Worm (Caenorhabditis elegans) whole organism, late embryonic: ENCODE measurements around the gene snu-66.
"Not testable (repeated sequence)": the region's sequence is repeated elsewhere in the genome, so short reads cannot be mapped to it uniquely, and the experiment has no call there.

Experiments used
- C08G9.2 ChIP-seq: sonication (generic microtip); optimal IDR thresholded peaks from 2 replicates; lab custom pipeline; 2016; ENCODE audit warnings: mild to moderate bottlenecking, missing genetic modification characterization, moderate library complexity, missing compliant biosample characterization
- C38D4.7 ChIP-seq: fragments of 200-800 bp; sonication (Bioruptor generic); optimal IDR thresholded peaks from 2 replicates; lab custom pipeline; 2018; ENCODE audit warnings: mild to moderate bottlenecking, missing genetic modification characterization, moderate library complexity, missing compliant biosample characterization
- K02D7.2 ChIP-seq: sonication (generic microtip); optimal IDR thresholded peaks from 2 replicates; lab custom pipeline; 2017; ENCODE audit warnings: mild to moderate bottlenecking, missing genetic modification characterization, missing compliant biosample characterization
- T23F11.4 ChIP-seq: fragments of 200-800 bp; sonication (Bioruptor generic); optimal IDR thresholded peaks from 2 replicates; lab custom pipeline; 2018; ENCODE audit warnings: mild to moderate bottlenecking, missing genetic modification characterization, missing compliant biosample characterization
- Y22D7AL.16 ChIP-seq: sonication (generic microtip); optimal IDR thresholded peaks from 2 replicates; lab custom pipeline; 2016; ENCODE audit warnings: missing genetic modification characterization, missing compliant biosample characterization
- ama-1 ChIP-seq: fragments of 150-350 bp; optimal IDR thresholded peaks from 2 replicates; lab custom pipeline; 2014
- ceh-14 ChIP-seq: sonication (generic microtip); optimal IDR thresholded peaks from 2 replicates; lab custom pipeline; 2016; ENCODE audit warnings: missing genotype, missing genetic modification characterization, missing compliant biosample characterization
- ceh-18 ChIP-seq: sonication (generic microtip); optimal IDR thresholded peaks from 2 replicates; lab custom pipeline; 2016; ENCODE audit warnings: missing genetic modification characterization, missing compliant biosample characterization
- ceh-19 ChIP-seq: fragments of 200-800 bp; sonication (Bioruptor generic); optimal IDR thresholded peaks from 2 replicates; lab custom pipeline; 2018; ENCODE audit warnings: mild to moderate bottlenecking, missing genetic modification characterization, missing compliant biosample characterization
- ceh-22 ChIP-seq: sonication (generic microtip); optimal IDR thresholded peaks from 2 replicates; lab custom pipeline; 2017; ENCODE audit warnings: missing biosample characterization, missing genetic modification characterization
- ceh-6 ChIP-seq: fragments of 200-800 bp; sonication (Bioruptor generic); optimal IDR thresholded peaks from 2 replicates; lab custom pipeline; 2018; ENCODE audit warnings: mild to moderate bottlenecking, missing genetic modification characterization, missing compliant biosample characterization
- che-1 ChIP-seq: sonication (generic microtip); optimal IDR thresholded peaks from 2 replicates; lab custom pipeline; 2016; ENCODE audit warnings: mild to moderate bottlenecking, missing genetic modification characterization, missing compliant biosample characterization
- elt-2 ChIP-seq: sonication (generic microtip); optimal IDR thresholded peaks from 2 replicates; lab custom pipeline; 2016; ENCODE audit warnings: missing genetic modification reagents, missing genetic modification characterization, missing compliant biosample characterization
- elt-4 ChIP-seq: sonication (generic microtip); optimal IDR thresholded peaks from 2 replicates; lab custom pipeline; 2016; ENCODE audit warnings: missing genetic modification characterization, missing compliant biosample characterization
- ets-4 ChIP-seq: sonication (generic microtip); optimal IDR thresholded peaks from 2 replicates; lab custom pipeline; 2016; ENCODE audit warnings: missing genetic modification characterization, missing compliant biosample characterization
- eyg-1 ChIP-seq: sonication (generic microtip); optimal IDR thresholded peaks from 2 replicates; lab custom pipeline; 2016; ENCODE audit warnings: missing genotype, missing genetic modification characterization, missing compliant biosample characterization
- fkh-6 ChIP-seq: sonication (generic microtip); optimal IDR thresholded peaks from 2 replicates; lab custom pipeline; 2016; ENCODE audit warnings: missing genetic modification characterization, missing compliant biosample characterization
- hlh-13 ChIP-seq: fragments of 200-800 bp; sonication (Bioruptor generic); optimal IDR thresholded peaks from 2 replicates; lab custom pipeline; 2018; ENCODE audit warnings: mild to moderate bottlenecking, missing genetic modification characterization, missing compliant biosample characterization
- hlh-15 ChIP-seq: sonication (generic microtip); optimal IDR thresholded peaks from 2 replicates; lab custom pipeline; 2016; ENCODE audit warnings: missing genetic modification characterization, missing compliant biosample characterization
- hlh-6 ChIP-seq: sonication (generic microtip); optimal IDR thresholded peaks from 2 replicates; lab custom pipeline; 2016; ENCODE audit warnings: missing genotype, missing genetic modification characterization, missing compliant biosample characterization
- hlh-8 ChIP-seq: sonication (generic microtip); optimal IDR thresholded peaks from 2 replicates; lab custom pipeline; 2016; ENCODE audit warnings: missing genotype, missing genetic modification characterization, missing compliant biosample characterization
- lin-11 ChIP-seq: fragments of 200-800 bp; sonication (Bioruptor generic); optimal IDR thresholded peaks from 2 replicates; lab custom pipeline; 2018; ENCODE audit warnings: mild to moderate bottlenecking, missing genetic modification characterization, missing compliant biosample characterization
- nfya-1 ChIP-seq: sonication (generic microtip); optimal IDR thresholded peaks from 2 replicates; lab custom pipeline; 2017; ENCODE audit warnings: missing genetic modification characterization, mild to moderate bottlenecking, missing compliant biosample characterization, antibody characterized with exemption, moderate library complexity
- nhr-232 ChIP-seq: sonication (generic microtip); optimal IDR thresholded peaks from 2 replicates; lab custom pipeline; 2016; ENCODE audit warnings: missing genetic modification characterization, missing compliant biosample characterization
- odd-2 ChIP-seq: sonication (generic microtip); optimal IDR thresholded peaks from 2 replicates; lab custom pipeline; 2017; ENCODE audit warnings: antibody characterized with exemption, mild to moderate bottlenecking, missing genetic modification characterization, missing compliant biosample characterization
- pag-3 ChIP-seq: sonication (generic microtip); optimal IDR thresholded peaks from 2 replicates; lab custom pipeline; 2016; ENCODE audit warnings: missing compliant biosample characterization, missing genetic modification characterization, borderline replicate concordance
- pha-2 ChIP-seq: sonication (generic microtip); optimal IDR thresholded peaks from 2 replicates; lab custom pipeline; 2017; ENCODE audit warnings: mild to moderate bottlenecking, missing genetic modification characterization, missing compliant biosample characterization
- pha-4 ChIP-seq: fragments of 150-350 bp; optimal IDR thresholded peaks from 2 replicates; lab custom pipeline; 2018; ENCODE audit warnings: missing biosample characterization, missing genetic modification reagents, missing genetic modification characterization
- pros-1 ChIP-seq: fragments of 150-350 bp; optimal IDR thresholded peaks from 2 replicates; lab custom pipeline; 2014; ENCODE audit warnings: missing biosample characterization, missing genetic modification reagents, missing genetic modification characterization
- rnt-1 ChIP-seq: sonication (generic microtip); optimal IDR thresholded peaks from 2 replicates; lab custom pipeline; 2016; ENCODE audit warnings: missing genetic modification characterization, missing compliant biosample characterization
- syd-9 ChIP-seq: sonication (generic microtip); optimal IDR thresholded peaks from 2 replicates; lab custom pipeline; 2016; ENCODE audit warnings: mild to moderate bottlenecking, missing genetic modification characterization, moderate library complexity, missing compliant biosample characterization
- ttx-3 ChIP-seq: sonication (generic microtip); optimal IDR thresholded peaks from 2 replicates; lab custom pipeline; 2016; ENCODE audit warnings: missing genetic modification reagents, missing genetic modification characterization, missing compliant biosample characterization
- unc-3 ChIP-seq, 2 experiments: fragments of 200-800 bp in 1 of 2; sonication (Bioruptor generic) in 1 of 2; sonication (generic microtip) in 1 of 2; conservative IDR thresholded peaks in 1 of 2; optimal IDR thresholded peaks in 1 of 2; 2 replicates each; pipeline versions ENCODE4 v1.3.6 to Lab custom; 2016 to 2022; ENCODE audit warnings: missing compliant biosample characterization in 2 of 2, missing genetic modification characterization in 2 of 2, missing genetic modification reagents in 1 of 2
- unc-42 ChIP-seq: sonication (generic microtip); optimal IDR thresholded peaks from 2 replicates; lab custom pipeline; 2016; ENCODE audit warnings: missing genotype, missing genetic modification characterization, missing compliant biosample characterization
- unc-55 ChIP-seq: sonication (generic microtip); optimal IDR thresholded peaks from 2 replicates; lab custom pipeline; 2017; ENCODE audit warnings: missing biosample characterization, missing genetic modification reagents, missing genetic modification characterization

Gene snu-66

ce11 chrV:7548499-7548898 lies 27.0 kb downstream of the snu-66 start:
- TF ChIP-seq unc-3 (GFP tag; conservative IDR thresholded peaks at IDR 0.05; lab: Robert Waterston, UW) (0 out of 2 replicates have a peak, but pooled peaks have one; percentile 25), che-1 (tag; lab: Kevin White, UChicago) (peak; percentile 15)
- TF ChIP-seq unc-3 (tag; optimal IDR thresholded peaks at IDR 0.05; lab: Kevin White, UChicago) = not testable (repeated sequence)

ce11 chrV:7548017-7548416 lies 27.5 kb downstream of the snu-66 start:
- TF ChIP-seq elt-2 (tag; lab: Kevin White, UChicago) (peak; percentile 72), unc-42 (tag; lab: Kevin White, UChicago) (no peak)

DNA sequence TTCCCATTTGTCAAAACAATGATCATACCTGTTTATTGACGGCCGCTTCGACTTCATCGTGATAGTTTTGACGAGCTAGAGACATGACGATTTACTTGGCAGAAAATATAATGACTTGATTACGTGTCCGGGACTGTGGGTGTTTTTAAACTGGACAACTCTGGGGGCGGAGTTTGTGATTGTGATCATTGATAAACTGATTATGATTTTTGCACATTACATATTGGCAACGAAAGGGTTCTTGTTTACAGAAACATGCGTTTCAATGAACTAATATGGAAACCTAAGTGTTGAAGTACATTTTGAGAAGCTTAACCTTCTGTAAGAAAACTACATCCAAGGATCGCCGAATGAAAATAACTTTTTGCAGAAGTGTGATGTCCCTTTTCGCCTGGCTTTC lies 28.0 kb downstream of the snu-66 start, which contains the start of gene ftn-1:
ftn-1 (minus strand) TSS at position 101 of the 400 bp plus-strand sequence.
- TF ChIP-seq pag-3 (tag; lab: Kevin White, UChicago) (no peak), lin-11 (tag; lab: Kevin White, UChicago) (no peak), Y22D7AL.16 (tag; lab: Kevin White, UChicago) (no peak), K02D7.2 (tag; lab: Kevin White, UChicago) (no peak), nhr-232 (tag; lab: Kevin White, UChicago) (no peak), unc-55 (GFP tag; lab: Kevin White, UChicago) (no peak), nfya-1 (tag; lab: Kevin White, UChicago) (no peak), ceh-6 (GFP tag; lab: Kevin White, UChicago) (no peak), hlh-6 (tag; lab: Kevin White, UChicago) (no peak), ets-4 (tag; lab: Kevin White, UChicago) (no peak), pros-1 (tag; lab: Kevin White, UChicago) (no peak), pha-4 (tag; lab: Kevin White, UChicago) (no peak), elt-4 (tag; lab: Kevin White, UChicago) (no peak), hlh-8 (no peak)

DNA sequence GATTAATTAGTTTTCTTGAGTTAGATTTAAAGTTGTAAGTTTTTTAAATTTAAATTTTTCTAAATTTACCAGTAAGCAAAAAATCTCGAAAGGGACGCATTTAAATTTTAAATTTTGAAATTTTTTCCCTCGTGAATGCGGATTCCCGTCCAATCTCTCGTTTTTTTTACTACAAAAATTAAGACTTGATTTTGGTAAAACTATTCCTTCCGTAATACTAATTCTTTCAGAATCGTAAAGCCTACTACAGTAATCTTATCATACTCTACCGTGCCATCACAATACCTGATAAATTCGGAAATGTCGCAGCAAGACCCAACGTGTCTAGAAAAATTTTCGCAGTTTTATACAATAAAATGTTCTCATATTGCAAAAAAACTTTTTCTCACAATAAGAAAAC lies 30.3 kb downstream of the snu-66 start, which contains the start of the genes C54F6.19 and nhx-3:
C54F6.19 (plus strand) TSS at position 301 of the 400 bp plus-strand sequence.
nhx-3 (minus strand) TSS at position 337 of the 400 bp plus-strand sequence.
- TF ChIP-seq odd-2 (tag; lab: Kevin White, UChicago) (no peak), fkh-6 (tag; lab: Kevin White, UChicago) (no peak), C08G9.2 (tag; lab: Kevin White, UChicago) (no peak)

DNA sequence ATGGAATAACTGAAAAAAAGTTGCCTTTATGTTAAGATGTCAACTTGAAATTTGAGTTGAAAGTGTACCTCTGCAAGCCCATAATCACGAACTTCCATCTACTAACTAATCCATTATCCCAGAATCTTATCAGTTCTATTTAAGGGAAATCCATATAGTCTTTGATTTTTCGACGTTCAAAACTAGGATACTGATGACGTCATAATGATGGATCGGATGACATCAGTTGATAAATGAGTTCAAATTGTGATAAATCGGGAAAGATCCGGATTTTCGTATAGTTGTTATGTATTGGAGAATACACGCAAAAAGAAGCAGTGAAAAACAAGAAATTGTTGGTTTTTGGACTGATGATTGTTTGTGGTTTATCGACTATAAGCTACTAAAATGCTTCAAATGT lies 31.7 kb downstream of the snu-66 start:
- TF ChIP-seq elt-2 (tag; lab: Kevin White, UChicago) = no peak
- no peak for TF ChIP-seq pha-2 (tag; lab: Kevin White, UChicago)
- TF ChIP-seq rnt-1 (tag; lab: Kevin White, UChicago) = no peak
- TF ChIP-seq hlh-15 (tag; lab: Kevin White, UChicago) = no peak
- TF ChIP-seq ama-1 (lab: Kevin White, UChicago) = no peak
- no peak for TF ChIP-seq eyg-1
- TF ChIP-seq hlh-13 (GFP tag; lab: Kevin White, UChicago) = no peak
- TF ChIP-seq ceh-19 (GFP tag; lab: Kevin White, UChicago) = no peak
- TF ChIP-seq hlh-8 = no peak
- TF ChIP-seq ceh-18 (tag; lab: Kevin White, UChicago) = no peak
- TF ChIP-seq ceh-14 = no peak
- no peak for TF ChIP-seq nfya-1 (tag; lab: Kevin White, UChicago)
- no peak for TF ChIP-seq C38D4.7
- TF ChIP-seq ceh-22 (tag; lab: Kevin White, UChicago) = no peak
- TF ChIP-seq unc-42 (tag; lab: Kevin White, UChicago) = no peak
- no peak for TF ChIP-seq syd-9
- TF ChIP-seq ttx-3 (tag; lab: Kevin White, UChicago) = no peak
- TF ChIP-seq T23F11.4 (GFP tag; lab: Kevin White, UChicago) = no peak
